Worm (Caenorhabditis elegans) whole organism, early embryonic: Measurements from ENCODE around the gene srlf-29.

Source experiments
- ama-1 ChIP-seq: fragments of 150-350 bp; optimal IDR thresholded peaks from 2 replicates; lab custom pipeline; 2014
- flt-1 ChIP-seq: fragments of 200-800 bp; sonication (Bioruptor generic); IDR thresholded peaks from 2 replicates; pipeline ENCODE4 v1.3.6; 2022; ENCODE audit warnings: missing genetic modification characterization, missing compliant biosample characterization
- hmg-4 ChIP-seq: fragments of 200-800 bp; sonication (Bioruptor generic); optimal IDR thresholded peaks from 2 replicates; lab custom pipeline; 2018; ENCODE audit warnings: mild to moderate bottlenecking, missing genetic modification characterization, missing compliant biosample characterization

DNA sequence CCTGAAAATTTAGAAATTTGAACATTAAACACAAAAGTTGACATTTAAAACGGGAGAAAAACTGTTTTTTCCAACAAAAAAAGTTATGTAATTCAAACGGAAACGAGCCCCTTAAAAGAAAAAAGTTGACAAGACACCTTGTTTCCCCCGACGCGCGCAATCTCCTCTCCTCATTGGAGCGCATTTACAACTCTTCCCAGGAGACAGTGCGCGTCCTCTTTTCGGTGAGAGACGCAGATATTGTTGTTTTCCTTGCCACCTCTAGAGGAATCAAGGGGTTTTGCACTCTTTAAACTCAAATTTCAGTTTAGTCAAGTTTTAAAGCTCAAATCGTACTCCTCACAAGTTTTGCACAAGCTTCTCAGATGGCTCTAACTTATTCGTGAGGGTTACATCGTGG lies 29.7 kb downstream of the srlf-29 start, which contains the start of gene F58E1.13:
- TF ChIP-seq flt-1 (GFP tag; lab: Robert Waterston, UW) (no peak), hmg-4 (GFP tag; lab: Kevin White, UChicago) (no peak), ama-1 (lab: Kevin White, UChicago) (no peak)
